Worm (Caenorhabditis elegans) whole organism, late embryonic: ENCODE measurements around the gene ugt-38.

Experiments
- Y22D7AL.16 ChIP-seq: sonication (generic microtip); optimal IDR thresholded peaks from 2 replicates; lab custom pipeline; 2016; ENCODE audit warnings: missing genetic modification characterization, missing compliant biosample characterization
- ceh-19 ChIP-seq: fragments of 200-800 bp; sonication (Bioruptor generic); optimal IDR thresholded peaks from 2 replicates; lab custom pipeline; 2018; ENCODE audit warnings: mild to moderate bottlenecking, missing genetic modification characterization, missing compliant biosample characterization
- ceh-45 ChIP-seq: fragments of 200-800 bp; sonication (Bioruptor generic); IDR thresholded peaks from 2 replicates; pipeline ENCODE4 v1.3.6; 2022; ENCODE audit warnings: missing genetic modification reagents, missing genetic modification characterization, missing compliant biosample characterization
- dmd-4 ChIP-seq: sonication (generic microtip); optimal IDR thresholded peaks from 2 replicates; lab custom pipeline; 2016; ENCODE audit warnings: borderline replicate concordance, missing genetic modification characterization, missing compliant biosample characterization
- elt-2 ChIP-seq: sonication (generic microtip); optimal IDR thresholded peaks from 2 replicates; lab custom pipeline; 2016; ENCODE audit warnings: missing genetic modification reagents, missing genetic modification characterization, missing compliant biosample characterization
- hlh-30 ChIP-seq: sonication (generic microtip); optimal IDR thresholded peaks from 2 replicates; lab custom pipeline; 2017; ENCODE audit warnings: antibody characterized with exemption, missing genetic modification characterization, missing compliant biosample characterization; ENCODE audit not compliant: insufficient read depth
- mec-3 ChIP-seq: sonication (generic microtip); optimal IDR thresholded peaks from 2 replicates; lab custom pipeline; 2016; ENCODE audit warnings: borderline replicate concordance, missing genetic modification characterization, missing compliant biosample characterization
- nhr-11 ChIP-seq: fragments of 150-350 bp; optimal IDR thresholded peaks from 2 replicates; lab custom pipeline; 2014; ENCODE audit warnings: missing biosample characterization, missing genetic modification characterization
- nhr-232 ChIP-seq: sonication (generic microtip); optimal IDR thresholded peaks from 2 replicates; lab custom pipeline; 2016; ENCODE audit warnings: missing genetic modification characterization, missing compliant biosample characterization
- pqm-1 ChIP-seq: sonication (generic microtip); optimal IDR thresholded peaks from 2 replicates; lab custom pipeline; 2016; ENCODE audit warnings: missing genetic modification characterization, missing compliant biosample characterization
- ref-2 ChIP-seq: sonication (generic microtip); optimal IDR thresholded peaks from 2 replicates; lab custom pipeline; 2016; ENCODE audit warnings: missing genetic modification characterization, missing compliant biosample characterization
- sox-2 ChIP-seq: fragments of 200-800 bp; sonication (Bioruptor generic); IDR thresholded peaks from 2 replicates; pipeline ENCODE4 v1.3.6; 2022; ENCODE audit warnings: missing genetic modification reagents, missing genetic modification characterization, missing compliant biosample characterization
- zip-5 ChIP-seq: sonication (generic microtip); optimal IDR thresholded peaks from 2 replicates; lab custom pipeline; 2016; ENCODE audit warnings: missing genetic modification characterization, missing compliant biosample characterization

DNA sequence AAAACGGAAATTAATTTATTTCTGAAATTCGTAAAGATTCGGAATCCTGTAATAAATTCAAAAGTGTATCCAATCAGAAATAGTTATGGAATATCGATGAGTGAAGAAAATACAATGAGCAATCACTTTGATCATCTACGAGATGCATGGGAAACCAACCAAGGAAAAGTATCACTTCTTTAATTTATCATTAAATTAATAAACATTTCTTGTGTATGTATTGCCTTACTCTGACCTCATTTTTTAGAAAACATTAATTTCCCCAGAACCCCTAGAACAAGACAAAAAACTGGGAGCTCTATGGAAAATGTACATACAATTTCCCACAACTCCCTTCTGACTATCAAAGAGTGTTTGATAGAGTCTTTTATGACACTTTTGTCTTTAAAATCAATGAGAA lies 13.3 kb downstream of the ugt-38 start, which contains the start of gene F10D2.16:
- TF ChIP-seq nhr-232 (tag; lab: Kevin White, UChicago) (no peak), pqm-1 (no peak), hlh-30 (tag; lab: Kevin White, UChicago) (no peak), nhr-11 (tag; lab: Kevin White, UChicago) (no peak), mec-3 (tag; lab: Kevin White, UChicago) (no peak), ref-2 (tag; lab: Kevin White, UChicago) (no peak), Y22D7AL.16 (no peak), elt-2 (tag; lab: Kevin White, UChicago) (no peak), zip-5 (tag; lab: Kevin White, UChicago) (no peak), ceh-19 (GFP tag; lab: Kevin White, UChicago) (no peak), sox-2 (GFP tag; lab: Robert Waterston, UW) (no peak), ceh-45 (GFP tag; lab: Robert Waterston, UW) (no peak), dmd-4 (tag; lab: Kevin White, UChicago) (no peak)
